Fruit fly (Drosophila melanogaster) whole organism, embryonic: ENCODE results near the gene CG34134.

Source experiments
- ATbp ChIP-seq: fragments of 200-800 bp; sonication (Bioruptor generic); optimal IDR thresholded peaks from 2 replicates; lab custom pipeline; 2017; ENCODE audit warnings: missing biosample characterization, mild to moderate bottlenecking, missing genetic modification characterization, missing genetic modification reagents
- C15 ChIP-seq: fragments of 200-800 bp; sonication (Bioruptor generic); IDR thresholded peaks from 3 replicates; pipeline ENCODE4 v1.3.6; 2022; ENCODE audit warnings: missing biosample characterization, missing genetic modification characterization
- CG10462 ChIP-seq: fragments of 200-800 bp; sonication (Bioruptor generic); optimal IDR thresholded peaks from 2 replicates; lab custom pipeline; 2016; ENCODE audit warnings: missing biosample characterization, missing genetic modification characterization
- CG12744 ChIP-seq: fragments of 200-800 bp; sonication (Bioruptor generic); optimal IDR thresholded peaks from 2 replicates; lab custom pipeline; 2016; ENCODE audit warnings: missing biosample characterization, missing genetic modification characterization
- CG13894 ChIP-seq: fragments of 200-800 bp; sonication (Bioruptor generic); optimal IDR thresholded peaks from 3 replicates; lab custom pipeline; 2018; ENCODE audit warnings: missing biosample characterization, mild to moderate bottlenecking, missing genetic modification characterization, moderate library complexity
- CG15073 ChIP-seq: fragments of 200-800 bp; sonication (Bioruptor generic); optimal IDR thresholded peaks from 2 replicates; lab custom pipeline; 2016; ENCODE audit warnings: missing biosample characterization, missing genetic modification characterization
- CG17912 ChIP-seq: fragments of 200-800 bp; sonication (Bioruptor generic); optimal IDR thresholded peaks from 2 replicates; lab custom pipeline; 2018; ENCODE audit warnings: missing biosample characterization, mild to moderate bottlenecking, missing genetic modification characterization
- CG2199 ChIP-seq: fragments of 200-800 bp; sonication (Bioruptor generic); IDR thresholded peaks from 3 replicates; pipeline ENCODE4 v1.3.6; 2022; ENCODE audit warnings: missing biosample characterization, missing genetic modification characterization
- CG2678 ChIP-seq: fragments of 200-800 bp; sonication (Bioruptor generic); optimal IDR thresholded peaks from 3 replicates; lab custom pipeline; 2019; ENCODE audit warnings: missing biosample characterization, mild to moderate bottlenecking, missing genetic modification characterization, moderate library complexity
- CG31388 ChIP-seq: fragments of 200-800 bp; sonication (Bioruptor generic); optimal IDR thresholded peaks from 2 replicates; lab custom pipeline; 2016; ENCODE audit warnings: missing biosample characterization, missing genetic modification characterization
- CG32532 ChIP-seq: fragments of 200-800 bp; sonication (Bioruptor generic); IDR thresholded peaks from 2 replicates; pipeline ENCODE4 v1.3.6; 2022; ENCODE audit warnings: missing biosample characterization, missing genetic modification characterization
- CG34376 ChIP-seq: fragments of 200-800 bp; sonication (Bioruptor generic); optimal IDR thresholded peaks from 2 replicates; lab custom pipeline; 2018; ENCODE audit warnings: missing biosample characterization, mild to moderate bottlenecking, missing genetic modification characterization
- CG34422 ChIP-seq: fragments of 200-800 bp; sonication (Bioruptor generic); IDR thresholded peaks from 3 replicates; pipeline ENCODE4 v1.3.6; 2022; ENCODE audit warnings: missing biosample characterization, missing genetic modification characterization
- CG3838 ChIP-seq: fragments of 200-800 bp; sonication (Bioruptor generic); optimal IDR thresholded peaks from 3 replicates; lab custom pipeline; 2016; ENCODE audit warnings: missing biosample characterization, missing genetic modification characterization
- CG4424 ChIP-seq: fragments of 200-800 bp; sonication (Bioruptor generic); optimal IDR thresholded peaks from 3 replicates; lab custom pipeline; 2016; ENCODE audit warnings: missing biosample characterization, missing genetic modification characterization
- CG5180 ChIP-seq: fragments of 200-800 bp; sonication (Bioruptor generic); optimal IDR thresholded peaks from 3 replicates; lab custom pipeline; 2017; ENCODE audit warnings: missing biosample characterization, missing genetic modification characterization, mild to moderate bottlenecking, moderate library complexity, missing genetic modification reagents
- CG5953 ChIP-seq: fragments of 200-800 bp; sonication (Bioruptor generic); IDR thresholded peaks from 2 replicates; pipeline ENCODE4 v1.3.6; 2022; ENCODE audit warnings: missing biosample characterization, missing genetic modification characterization
- CG6175 ChIP-seq: fragments of 200-800 bp; sonication (Bioruptor generic); IDR thresholded peaks from 3 replicates; pipeline ENCODE4 v1.3.6; 2022; ENCODE audit warnings: missing biosample characterization, missing genetic modification characterization
- CG7357 ChIP-seq: fragments of 200-800 bp; sonication (Bioruptor generic); IDR thresholded peaks from 3 replicates; pipeline ENCODE4 v1.3.6; 2022; ENCODE audit warnings: missing biosample characterization, missing genetic modification characterization
- CG8478 ChIP-seq: fragments of >200 bp; optimal IDR thresholded peaks from 2 replicates; lab custom pipeline; 2018
- Camta ChIP-seq: fragments of 200-800 bp; sonication (Bioruptor generic); optimal IDR thresholded peaks from 2 replicates; lab custom pipeline; 2016; ENCODE audit warnings: missing biosample characterization, missing genetic modification characterization
- Deaf1 ChIP-seq: fragments of 200-800 bp; optimal IDR thresholded peaks from 3 replicates; lab custom pipeline; 2019; ENCODE audit warnings: missing biosample characterization, mild to moderate bottlenecking, missing genetic modification characterization, moderate library complexity
- Dfd ChIP-seq, 2 experiments: fragments of >200 bp; optimal IDR thresholded peaks; 2 replicates each; lab custom pipeline; 2017; ENCODE audit warnings: missing biosample characterization in 2 of 2, missing genetic modification characterization in 2 of 2
- Dp ChIP-seq: fragments of 200-800 bp; sonication (Bioruptor generic); optimal IDR thresholded peaks from 2 replicates; lab custom pipeline; 2018; ENCODE audit warnings: missing biosample characterization, mild to moderate bottlenecking, missing genetic modification characterization, moderate library complexity
- Drgx ChIP-seq: fragments of 200-800 bp; sonication (Bioruptor generic); IDR thresholded peaks from 2 replicates; pipeline ENCODE4 v1.3.6; 2022; ENCODE audit warnings: missing biosample characterization, missing genetic modification characterization
- Eip74EF ChIP-seq, 2 experiments: fragments of 200-800 bp in 1 of 2; fragments of >200 bp in 1 of 2; sonication (Bioruptor generic) in 1 of 2; optimal IDR thresholded peaks; 2 replicates each; lab custom pipeline; 2017 to 2019; ENCODE audit warnings: missing biosample characterization in 2 of 2, missing genetic modification characterization in 2 of 2, mild to moderate bottlenecking in 1 of 2, moderate library complexity in 1 of 2
- Ets97D ChIP-seq: fragments of 200-800 bp; sonication (Bioruptor generic); optimal IDR thresholded peaks from 3 replicates; lab custom pipeline; 2016; ENCODE audit warnings: missing biosample characterization, missing genetic modification characterization
- Hand ChIP-seq: fragments of 200-800 bp; sonication (Bioruptor generic); optimal IDR thresholded peaks from 2 replicates; lab custom pipeline; 2017; ENCODE audit warnings: mild to moderate bottlenecking, missing biosample characterization, missing genetic modification reagents, missing genetic modification characterization
- Hmr ChIP-seq: fragments of 200-800 bp; sonication (Bioruptor generic); optimal IDR thresholded peaks from 3 replicates; lab custom pipeline; 2017; ENCODE audit warnings: mild to moderate bottlenecking, missing biosample characterization, missing genetic modification reagents, missing genetic modification characterization
- Hr39 ChIP-seq: fragments of >200 bp; optimal IDR thresholded peaks from 2 replicates; lab custom pipeline; 2017
- Med ChIP-seq: fragments of 200-800 bp; sonication (Bioruptor generic); peaks from one replicate; lab custom pipeline; 2016; ENCODE audit warnings: missing biosample characterization, missing genetic modification characterization, mild to moderate bottlenecking, inconsistent platforms, moderate library complexity
- NFAT ChIP-seq: fragments of 200-800 bp; sonication (Bioruptor generic); IDR thresholded peaks from 2 replicates; pipeline ENCODE4 v1.3.6; 2022; ENCODE audit warnings: missing biosample characterization, missing genetic modification characterization
- Nf-YA ChIP-seq: fragments of 200-800 bp; sonication (Bioruptor generic); IDR thresholded peaks from 2 replicates; pipeline ENCODE4 v1.3.6; 2022; ENCODE audit warnings: missing biosample characterization, missing genetic modification characterization
- Optix ChIP-seq: fragments of 200-800 bp; sonication (Bioruptor generic); IDR thresholded peaks from 3 replicates; pipeline ENCODE4 v1.3.6; 2022; ENCODE audit warnings: missing biosample characterization, missing genetic modification characterization
- Rfx ChIP-seq: fragments of 200-800 bp; sonication (Bioruptor generic); IDR thresholded peaks from 2 replicates; pipeline ENCODE4 v1.3.6; 2022; ENCODE audit warnings: missing biosample characterization, missing genetic modification characterization
- abd-A ChIP-seq: fragments of 200-800 bp; sonication (Bioruptor generic); optimal IDR thresholded peaks from 3 replicates; lab custom pipeline; 2019; ENCODE audit warnings: missing biosample characterization, mild to moderate bottlenecking, missing genetic modification characterization, moderate library complexity
- al ChIP-seq: fragments of 200-800 bp; sonication (Bioruptor generic); IDR thresholded peaks from 2 replicates; pipeline ENCODE4 v1.3.6; 2022; ENCODE audit warnings: missing biosample characterization, missing genetic modification characterization
- bab2 ChIP-seq: fragments of 200-800 bp; sonication (Bioruptor generic); optimal IDR thresholded peaks from 2 replicates; lab custom pipeline; 2016; ENCODE audit warnings: missing biosample characterization, missing genetic modification characterization
- bcd ChIP-seq: fragments of 200-800 bp; sonication (Bioruptor generic); optimal IDR thresholded peaks from 2 replicates; lab custom pipeline; 2017; ENCODE audit warnings: missing biosample characterization, mild to moderate bottlenecking, missing genetic modification characterization
- bsh ChIP-seq, 2 experiments: fragments of 200-800 bp; sonication (Bioruptor generic); optimal IDR thresholded peaks; 2 replicates each; lab custom pipeline; 2017 to 2018; ENCODE audit warnings: mild to moderate bottlenecking in 2 of 2, missing biosample characterization in 2 of 2, missing genetic modification characterization in 2 of 2, moderate library complexity in 1 of 2
- cas ChIP-seq: fragments of 200-800 bp; sonication (Bioruptor generic); IDR thresholded peaks from 2 replicates; pipeline ENCODE4 v1.3.6; 2022; ENCODE audit warnings: missing biosample characterization, missing genetic modification characterization
- ci ChIP-seq: fragments of 200-800 bp; sonication (Bioruptor generic); IDR thresholded peaks from 3 replicates; pipeline ENCODE4 v1.3.6; 2022; ENCODE audit warnings: missing biosample characterization, missing genetic modification characterization
- dysf ChIP-seq: fragments of 200-800 bp; sonication (Bioruptor generic); IDR thresholded peaks from 3 replicates; pipeline ENCODE4 v1.3.6; 2022; ENCODE audit warnings: missing biosample characterization, missing genetic modification characterization
- fd64A ChIP-seq: fragments of 200-800 bp; sonication (Bioruptor generic); optimal IDR thresholded peaks from 3 replicates; lab custom pipeline; 2018; ENCODE audit warnings: missing biosample characterization, mild to moderate bottlenecking, missing genetic modification characterization
- gsb-n ChIP-seq: fragments of 200-800 bp; sonication (Bioruptor generic); optimal IDR thresholded peaks from 3 replicates; lab custom pipeline; 2018; ENCODE audit warnings: missing biosample characterization, mild to moderate bottlenecking, missing genetic modification characterization
- rib ChIP-seq: fragments of 200-800 bp; sonication (Bioruptor generic); IDR thresholded peaks from 2 replicates; pipeline ENCODE4 v1.3.6; 2022; ENCODE audit warnings: missing biosample characterization, missing genetic modification characterization
- sens ChIP-seq: fragments of 200-800 bp; sonication (Bioruptor generic); peaks from one replicate; lab custom pipeline; 2016; ENCODE audit warnings: missing biosample characterization, missing genetic modification characterization
- sim ChIP-seq: fragments of 200-800 bp; sonication (Bioruptor generic); IDR thresholded peaks from 2 replicates; pipeline ENCODE4 v1.3.6; 2022; ENCODE audit warnings: missing biosample characterization, missing genetic modification characterization
- slbo ChIP-seq: fragments of 200-800 bp; sonication (Bioruptor generic); IDR thresholded peaks from 2 replicates; pipeline ENCODE4 v1.3.6; 2022; ENCODE audit warnings: missing biosample characterization, missing genetic modification characterization
- stwl ChIP-seq: fragments of 200-800 bp; sonication (Bioruptor generic); optimal IDR thresholded peaks from 3 replicates; lab custom pipeline; 2018; ENCODE audit warnings: missing biosample characterization, mild to moderate bottlenecking, missing genetic modification characterization, moderate library complexity
- tll ChIP-seq, 2 experiments: fragments of 200-800 bp in 1 of 2; fragments of >200 bp in 1 of 2; sonication (Bioruptor generic) in 1 of 2; optimal IDR thresholded peaks; 2 replicates each; lab custom pipeline; 2017 to 2019; ENCODE audit warnings: missing biosample characterization in 2 of 2, missing genetic modification characterization in 2 of 2, mild to moderate bottlenecking in 1 of 2, moderate library complexity in 1 of 2
- zfh1 ChIP-seq: fragments of 200-800 bp; sonication (Bioruptor generic); IDR thresholded peaks from 3 replicates; pipeline ENCODE4 v1.3.6; 2022; ENCODE audit warnings: missing biosample characterization, missing genetic modification characterization

The CG34134 gene

DNA sequence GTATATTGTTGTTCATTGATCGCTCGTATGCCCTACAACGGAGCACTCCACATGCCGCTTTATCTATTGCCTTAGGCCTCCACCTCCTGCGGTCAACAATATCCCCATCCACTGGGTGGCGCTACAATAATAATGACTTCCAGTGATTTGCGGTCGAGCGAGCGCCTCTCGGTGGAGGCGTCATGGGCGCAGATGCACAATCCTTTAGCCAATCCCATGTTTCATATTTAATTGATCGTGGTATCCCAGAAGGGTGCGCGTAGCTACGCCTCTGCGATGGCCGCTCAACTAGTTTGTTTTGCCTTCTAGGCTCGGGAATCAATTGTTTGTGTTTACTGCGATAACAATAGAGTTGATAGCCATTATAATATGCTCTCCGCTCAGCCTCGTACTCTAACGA, 38.6 kb upstream of the CG34134 start:
- no peak for TF ChIP-seq NFAT (GFP tag; lab: Robert Waterston, UW)
- no peak for TF ChIP-seq CG31388 (GFP tag; lab: Kevin White, UChicago)
- 0 out of 3 replicates have a peak, but pooled peaks have one; percentile 25 for TF ChIP-seq ci (GFP tag; lab: Robert Waterston, UW)
- no peak for TF ChIP-seq Ets97D (GFP tag; lab: Kevin White, UChicago)
- TF ChIP-seq CG4424 (GFP tag; lab: Kevin White, UChicago) = no peak
- 0 out of 2 replicates have a peak, but pooled peaks have one; percentile 6 for TF ChIP-seq Rfx (GFP tag; lab: Robert Waterston, UW)
- no peak for TF ChIP-seq CG8478 (lab: Kevin White, UChicago)
- no peak for TF ChIP-seq CG34376
- no peak for TF ChIP-seq sim (GFP tag; lab: Robert Waterston, UW)
- no peak for TF ChIP-seq CG2199 (GFP tag; lab: Robert Waterston, UW)
- no peak for TF ChIP-seq CG12744 (GFP tag; lab: Kevin White, UChicago)
- no peak for TF ChIP-seq cas
- peak; percentile 47 for TF ChIP-seq sens
- peak; percentile 5; the same call in 1 of the 3 replicates for TF ChIP-seq dysf
- TF ChIP-seq Eip74EF (GFP tag; optimal IDR thresholded peaks at IDR 0.05; lab: Kevin White, UChicago) = no peak
- peak; percentile 50 for TF ChIP-seq bab2
- peak; percentile 69 for TF ChIP-seq Med (GFP tag; lab: Kevin White, UChicago)
- TF ChIP-seq tll (GFP tag; optimal IDR thresholded peaks at IDR 0.05; lab: Kevin White, UChicago) = no peak
- no peak for TF ChIP-seq bcd (GFP tag; lab: Kevin White, UChicago)
- TF ChIP-seq Hr39 = no peak
- 0 out of 2 replicates have a peak, but pooled peaks have one; percentile 16 for TF ChIP-seq al
- TF ChIP-seq Hmr (GFP tag; lab: Kevin White, UChicago) = no peak
- peak; percentile 51; the same call in 2 of the 3 replicates for TF ChIP-seq zfh1
- TF ChIP-seq bsh (GFP tag; optimal IDR thresholded peaks at IDR 0.05; lab: Kevin White, UChicago) = peak in 1 of 2 experiments; percentile 37
- no peak for TF ChIP-seq Optix (GFP tag; lab: Robert Waterston, UW)
- TF ChIP-seq CG32532 (GFP tag; lab: Robert Waterston, UW) = peak; percentile 26; the same call in 1 of the 2 replicates
- no peak for TF ChIP-seq CG6175
- no peak for TF ChIP-seq Dp (GFP tag; lab: Kevin White, UChicago)
- TF ChIP-seq CG34422 (GFP tag; lab: Robert Waterston, UW) = 0 out of 3 replicates have a peak, but pooled peaks have one; percentile 15
- TF ChIP-seq CG5953 = no peak
- TF ChIP-seq abd-A (tag; lab: Kevin White, UChicago) = no peak
- TF ChIP-seq ATbp (GFP tag; lab: Kevin White, UChicago) = no peak
- TF ChIP-seq CG17912 (GFP tag; lab: Kevin White, UChicago) = no peak
- no peak for TF ChIP-seq Dfd (GFP tag; optimal IDR thresholded peaks at IDR 0.05; lab: Kevin White, UChicago)
- TF ChIP-seq CG3838 (GFP tag; lab: Kevin White, UChicago) = no peak
- 0 out of 2 replicates have a peak, but pooled peaks have one; percentile 15 for TF ChIP-seq Nf-YA (GFP tag; lab: Robert Waterston, UW)
- no peak for TF ChIP-seq CG15073 (GFP tag; lab: Kevin White, UChicago)
- no peak for TF ChIP-seq CG7357 (GFP tag; lab: Robert Waterston, UW)
- peak; percentile 46 for TF ChIP-seq slbo (GFP tag; lab: Robert Waterston, UW)
- TF ChIP-seq stwl (tag; lab: Kevin White, UChicago) = no peak
- TF ChIP-seq Deaf1 = no peak
- TF ChIP-seq rib (GFP tag; lab: Robert Waterston, UW) = no peak
- TF ChIP-seq CG5180 (GFP tag; lab: Kevin White, UChicago) = no peak
- TF ChIP-seq Camta = no peak
- no peak for TF ChIP-seq CG13894 (tag; lab: Kevin White, UChicago)
- TF ChIP-seq Hand (GFP tag; lab: Kevin White, UChicago) = no peak
- TF ChIP-seq C15 (GFP tag; lab: Robert Waterston, UW) = no peak
- no peak for TF ChIP-seq gsb-n (tag; lab: Kevin White, UChicago)
- peak; percentile 81 for TF ChIP-seq Drgx (GFP tag; lab: Robert Waterston, UW)
- no peak for TF ChIP-seq CG10462 (GFP tag; lab: Kevin White, UChicago)
- TF ChIP-seq fd64A (GFP tag; lab: Kevin White, UChicago) = peak; percentile 7
- TF ChIP-seq CG2678 = no peak
